Worm (Caenorhabditis elegans) whole organism, L3 larva: ENCODE data around the gene pho-4.

ENCODE experiments used
- ama-1 ChIP-seq: fragments of 150-350 bp; optimal IDR thresholded peaks from 2 replicates; lab custom pipeline; 2018
- ceh-82 ChIP-seq: fragments of 150-350 bp; optimal IDR thresholded peaks from 2 replicates; lab custom pipeline; 2014; ENCODE audit warnings: missing biosample characterization, missing genetic modification characterization
- elt-3 ChIP-seq, 3 experiments: fragments of 150-350 bp in 1 of 3; sonication (generic microtip) in 2 of 3; optimal IDR thresholded peaks; 2 replicates in 2 of 3; 4 replicates in 1 of 3; lab custom pipeline; 2014 to 2017; ENCODE audit warnings: missing biosample characterization in 3 of 3, missing genetic modification characterization in 3 of 3
- mdl-1 ChIP-seq: fragments of 150-350 bp; optimal IDR thresholded peaks from 2 replicates; lab custom pipeline; 2014; ENCODE audit warnings: missing biosample characterization, missing genetic modification characterization

ce11 chrII:5187469-5187868 lies 50.8 kb downstream of the pho-4 start, which contains the start of gene crh-2:
- TF ChIP-seq ceh-82 (tag; lab: Kevin White, UChicago) (no peak), mdl-1 (no peak), ama-1 (no peak), elt-3 (tag; optimal IDR thresholded peaks at IDR 0.05; lab: Kevin White, UChicago) (no peak)
